Worm (Caenorhabditis elegans) whole organism, midembryonic: ENCODE results near the gene hyl-2.

Source experiments
- T22C8.4 ChIP-seq: fragments of 200-800 bp; sonication (Bioruptor generic); IDR thresholded peaks from 2 replicates; pipeline ENCODE4 v1.3.6; 2022; ENCODE audit warnings: missing genetic modification characterization, missing compliant biosample characterization
- flt-1 ChIP-seq: fragments of 200-800 bp; sonication (Bioruptor generic); IDR thresholded peaks from 2 replicates; pipeline ENCODE4 v1.3.6; 2022; ENCODE audit warnings: missing genetic modification characterization, missing compliant biosample characterization
- klf-2 ChIP-seq: fragments of 200-800 bp; sonication (Bioruptor generic); conservative IDR thresholded peaks from 2 replicates; pipeline ENCODE4 v1.3.6; 2022; ENCODE audit warnings: missing genetic modification reagents, missing genetic modification characterization, missing compliant biosample characterization
- med-1 ChIP-seq: sonication (generic microtip); optimal IDR thresholded peaks from 2 replicates; lab custom pipeline; 2017; ENCODE audit warnings: missing genetic modification characterization, mild to moderate bottlenecking, missing compliant biosample characterization, antibody characterized with exemption, missing genetic modification reagents; ENCODE audit not compliant: insufficient read depth
- tab-1 ChIP-seq: fragments of 200-800 bp; sonication (Bioruptor generic); IDR thresholded peaks from 2 replicates; pipeline ENCODE4 v1.3.6; 2022; ENCODE audit warnings: missing genetic modification characterization, missing compliant biosample characterization

- no peak for TF ChIP-seq flt-1 (GFP tag; lab: Robert Waterston, UW)
- no peak for TF ChIP-seq tab-1
- no peak for TF ChIP-seq klf-2 (GFP tag; lab: Robert Waterston, UW)
- TF ChIP-seq T22C8.4 (GFP tag; lab: Robert Waterston, UW), result no peak
- no peak for TF ChIP-seq med-1
These were observed 46.3 kb downstream of the hyl-2 start for ce11 chrX:4652950-4653349.
